Worm (Caenorhabditis elegans) whole organism, L4 larva: ENCODE measurements around the gene Y54G2A.10.

Source experiments
- Y105C5A.15 ChIP-seq: fragments of 200-800 bp; sonication (Bioruptor generic); IDR thresholded peaks from 2 replicates; pipeline ENCODE4 v1.3.6; 2022; ENCODE audit warnings: missing genetic modification characterization, missing compliant biosample characterization
- ceh-20 ChIP-seq: fragments of 200-800 bp; sonication (Bioruptor generic); IDR thresholded peaks from 2 replicates; pipeline ENCODE4 v1.3.6; 2022; ENCODE audit warnings: missing genetic modification reagents, missing genetic modification characterization, missing compliant biosample characterization
- nhr-41 ChIP-seq: fragments of 200-800 bp; sonication (Bioruptor generic); IDR thresholded peaks from 2 replicates; pipeline ENCODE4 v1.3.6; 2022; ENCODE audit warnings: missing genetic modification reagents, missing genetic modification characterization, missing compliant biosample characterization
- pqm-1 ChIP-seq: sonication (generic microtip); optimal IDR thresholded peaks from 2 replicates; lab custom pipeline; 2017; ENCODE audit warnings: missing biosample characterization, missing genetic modification characterization

The Y54G2A.10 gene

DNA sequence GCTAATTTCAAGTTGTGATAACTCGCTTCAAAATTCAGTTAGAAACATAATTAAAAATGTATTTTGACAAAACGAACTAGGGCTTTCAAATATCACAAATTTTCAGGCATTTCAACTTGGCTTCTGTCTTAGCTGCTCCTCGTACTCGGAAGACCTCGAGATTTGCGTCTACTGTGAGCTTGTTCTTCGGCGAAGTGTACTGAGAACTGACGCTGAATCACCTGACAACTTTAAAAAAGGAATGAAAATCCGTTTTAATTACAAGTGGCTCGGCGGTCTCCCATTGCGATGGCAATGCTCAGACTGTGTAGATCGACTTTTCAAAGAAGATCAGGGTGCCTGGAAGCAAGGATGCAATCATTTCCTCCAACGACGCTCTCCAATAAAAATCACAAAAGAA lies 51.1 kb downstream of the Y54G2A.10 start, which contains the start of gene clec-85:
Gene clec-85 (plus strand): TSS at position 301 of the 400 bp plus-strand sequence.
- TF ChIP-seq Y105C5A.15 (no peak), ceh-20 (GFP tag; lab: Robert Waterston, UW) (no peak), pqm-1 (tag; lab: Kevin White, UChicago) (no peak), nhr-41 (no peak)
- TF ChIP-seq, all 104 proteins: peak for 0
